Fruit fly (Drosophila melanogaster) whole organism, wandering third instar larva: ENCODE results near the gene CG34164.

Source experiments
- Abd-B ChIP-seq: fragments of >200 bp; optimal IDR thresholded peaks from 2 replicates; lab custom pipeline; 2017; ENCODE audit warnings: missing biosample characterization, missing genetic modification characterization
- CrebA ChIP-seq: fragments of 200-800 bp; sonication (Bioruptor generic); optimal IDR thresholded peaks from 2 replicates; lab custom pipeline; 2016; ENCODE audit warnings: missing biosample characterization, mild to moderate bottlenecking, missing genetic modification characterization, borderline replicate concordance
- Dfd ChIP-seq: fragments of >200 bp; optimal IDR thresholded peaks from 2 replicates; lab custom pipeline; 2017; ENCODE audit warnings: missing biosample characterization, missing genetic modification characterization
- Hr78 ChIP-seq: fragments of >200 bp; optimal IDR thresholded peaks from 2 replicates; lab custom pipeline; 2017; ENCODE audit warnings: missing biosample characterization, missing genetic modification characterization
- brk ChIP-seq: fragments of 200-800 bp; sonication (Bioruptor generic); optimal IDR thresholded peaks from 2 replicates; lab custom pipeline; 2016; ENCODE audit warnings: missing biosample characterization, mild to moderate bottlenecking, missing genetic modification characterization
- dl ChIP-seq, 2 experiments: fragments of 175-275, 200-275 bp in 1 of 2; fragments of 200-275 bp in 1 of 2; sonication (Bioruptor generic); optimal IDR thresholded peaks; lab custom pipeline; 2018; ENCODE audit warnings: mild to moderate bottlenecking in 2 of 2, missing biosample characterization in 2 of 2, missing genetic modification characterization in 2 of 2, moderate library complexity in 2 of 2; ENCODE audit not compliant: partially characterized antibody in 2 of 2, insufficient read depth in 1 of 2
- h ChIP-seq: fragments of 200-800 bp; sonication (Bioruptor generic); optimal IDR thresholded peaks from 3 replicates; lab custom pipeline; 2016; ENCODE audit warnings: missing biosample characterization, mild to moderate bottlenecking, missing genetic modification characterization
- psq ChIP-seq: fragments of 200-800 bp; sonication (Bioruptor generic); optimal IDR thresholded peaks from 3 replicates; lab custom pipeline; 2017; ENCODE audit warnings: missing biosample characterization, mild to moderate bottlenecking, missing genetic modification characterization, moderate library complexity
- rgr ChIP-seq: fragments of 200-800 bp; sonication (Bioruptor generic); optimal IDR thresholded peaks from 3 replicates; lab custom pipeline; 2016; ENCODE audit warnings: missing biosample characterization, mild to moderate bottlenecking, missing genetic modification characterization
- usp ChIP-seq: fragments of >200 bp; optimal IDR thresholded peaks from 2 replicates; lab custom pipeline; 2017; ENCODE audit warnings: missing biosample characterization, missing genetic modification characterization

DNA sequence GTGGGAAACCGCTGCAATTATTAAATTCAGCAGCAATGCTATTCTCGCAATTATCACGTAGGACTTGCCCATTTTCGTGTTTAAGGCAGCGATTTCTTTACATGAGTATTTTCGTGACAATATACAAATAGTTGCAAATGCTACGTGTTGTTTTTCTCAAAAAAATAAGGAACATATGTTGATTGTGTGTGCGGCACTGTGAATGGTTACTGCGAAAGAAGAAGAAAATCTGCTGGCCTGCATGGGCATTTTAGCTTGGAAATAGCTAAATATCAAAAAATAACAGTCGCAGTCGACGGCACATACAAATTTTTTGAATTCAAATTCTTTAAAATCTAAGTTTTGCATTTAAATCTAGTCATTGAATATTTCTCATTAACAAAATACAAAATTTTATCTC, 15.6 kb upstream of the CG34164 start, which contains the start of gene CG6766:
- no peak for TF ChIP-seq brk (GFP tag; lab: Kevin White, UChicago)
- no peak for TF ChIP-seq Hr78 (GFP tag; lab: Kevin White, UChicago)
- TF ChIP-seq h (GFP tag; lab: Kevin White, UChicago), result no peak
- no peak for TF ChIP-seq rgr
- no peak for TF ChIP-seq usp (GFP tag; lab: Kevin White, UChicago)
- TF ChIP-seq Abd-B (GFP tag; lab: Kevin White, UChicago), result no peak
- TF ChIP-seq psq, result no peak
- no peak for TF ChIP-seq Dfd (GFP tag; lab: Kevin White, UChicago)
- TF ChIP-seq CrebA (GFP tag; lab: Kevin White, UChicago), result no peak
- no peak for TF ChIP-seq dl (GFP tag; optimal IDR thresholded peaks at IDR 0.05; lab: Kevin White, UChicago; ENCODE audit: insufficient read depth in 1 of 2, partially characterized antibody in 2 of 2)
